Worm (Caenorhabditis elegans): ENCODE measurements around the gene sqst-1.

sqst-1 gene

DNA sequence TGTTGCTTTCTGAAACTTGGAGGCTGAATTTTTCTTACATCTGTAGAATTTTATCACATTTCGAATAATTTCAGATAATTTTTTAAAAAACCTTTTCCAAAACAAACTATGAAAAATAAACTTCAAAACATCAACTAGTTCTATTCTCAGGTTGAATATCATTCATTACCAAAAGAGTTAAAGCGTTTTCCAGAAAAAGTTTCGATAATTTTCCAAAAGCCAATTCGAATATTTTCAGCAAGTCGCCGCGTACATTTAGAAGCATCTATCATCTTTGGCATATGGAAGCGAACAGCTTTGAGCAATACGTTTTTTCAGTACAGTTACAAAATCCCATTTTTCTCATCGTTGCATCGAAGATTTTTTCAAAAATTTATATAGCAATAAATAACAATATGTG lies 2.8 kb downstream of the sqst-1 start (continued):
- peak; percentile 76 for TF ChIP-seq repo-1 (tag; optimal IDR thresholded peaks at IDR 0.05)

DNA sequence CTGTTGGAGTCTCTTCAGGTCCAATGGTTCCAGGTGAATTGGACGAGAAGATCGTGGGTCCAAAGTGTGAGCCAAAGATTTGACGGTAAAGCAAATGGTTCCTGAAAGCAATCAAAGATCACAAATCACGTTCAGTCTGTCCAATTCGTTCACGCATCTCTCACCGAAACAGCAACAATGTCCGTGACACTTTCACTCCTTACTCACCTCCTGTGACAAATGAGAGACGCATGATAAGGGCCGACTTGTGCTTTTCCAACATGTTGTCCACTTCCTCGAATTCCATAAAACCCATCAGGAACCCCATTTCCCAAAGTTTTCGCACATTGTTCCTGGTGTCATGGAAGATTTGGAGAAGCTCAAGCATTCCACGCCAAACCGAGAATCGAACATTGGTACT lies 6.3 kb downstream of the sqst-1 start:
- peak; percentile 76 for TF ChIP-seq nhr-80 (tag; optimal IDR thresholded peaks at IDR 0.05)
- no peak for TF ChIP-seq nhr-179 (tag; optimal IDR thresholded peaks at IDR 0.05)
- no peak for TF ChIP-seq hmg-1.2 (GFP tag; IDR thresholded peaks at IDR 0.05)

DNA sequence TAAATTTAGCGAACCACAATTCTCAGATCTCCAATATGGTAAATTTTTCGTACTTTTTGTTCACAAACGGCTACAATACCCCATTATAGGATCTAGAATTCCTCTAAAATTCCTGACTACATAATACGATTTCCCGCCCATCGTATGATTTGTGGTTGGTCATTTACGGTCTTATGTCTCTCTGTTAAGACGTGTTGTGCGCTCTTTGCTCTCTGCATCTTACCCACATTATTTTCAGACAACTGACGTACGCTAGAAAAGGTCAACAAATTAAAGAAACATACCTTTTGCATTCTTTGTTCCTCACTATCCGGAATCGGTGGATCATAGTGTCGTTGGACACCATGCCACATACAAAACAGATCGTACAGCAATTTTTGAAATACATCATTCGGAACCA lies 9.0 kb downstream of the sqst-1 start:
- TF ChIP-seq cebp-1 (GFP tag; IDR thresholded peaks at IDR 0.05) (no peak), cebp-1 (tag; optimal IDR thresholded peaks at IDR 0.05) (no peak), nhr-80 (tag; optimal IDR thresholded peaks at IDR 0.05) (peak; percentile 36)

DNA sequence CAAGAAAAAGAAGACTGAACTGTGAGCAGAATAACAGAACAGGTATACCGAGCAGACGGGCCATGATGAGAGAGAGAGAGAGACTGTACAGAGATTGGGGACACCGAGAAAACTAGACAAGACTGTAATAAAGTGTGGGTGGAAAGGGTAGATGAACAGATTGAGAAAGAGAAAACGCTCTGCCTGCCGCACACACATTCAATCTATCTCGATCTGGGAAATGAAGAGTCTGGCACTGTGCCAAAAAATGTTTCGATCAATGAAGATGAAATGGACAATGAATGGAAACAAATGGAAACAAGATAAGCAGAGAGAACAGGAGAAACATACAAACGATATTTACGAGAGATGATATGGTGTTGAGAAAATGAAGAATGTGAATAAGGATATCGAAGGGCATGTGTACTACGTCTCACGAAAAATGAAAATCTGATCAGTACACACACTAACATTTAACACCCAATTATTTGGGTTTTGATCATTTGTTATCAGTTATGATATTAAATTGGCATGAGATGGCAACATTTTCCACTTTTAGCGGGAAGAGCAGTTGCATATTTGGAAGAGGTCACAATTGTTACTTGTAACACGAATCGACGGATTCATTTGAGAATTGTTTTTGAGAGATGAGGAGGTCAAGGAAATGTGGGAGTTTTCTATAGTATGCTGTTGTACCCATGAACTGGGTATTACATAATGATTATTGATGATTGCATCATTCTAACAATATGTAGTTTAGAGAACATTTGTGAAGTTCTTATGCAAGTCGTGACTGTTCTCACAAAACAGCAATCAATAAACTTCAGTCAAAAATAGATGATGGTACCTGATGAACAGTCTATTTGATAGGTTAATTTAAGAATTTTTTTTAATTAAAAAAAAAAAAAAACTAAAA lies 11.0 kb downstream of the sqst-1 start:
- peak; percentile 50 for TF ChIP-seq nhr-80 (tag; optimal IDR thresholded peaks at IDR 0.05)
- no peak for TF ChIP-seq zim-3 (tag; optimal IDR thresholded peaks at IDR 0.05)

DNA sequence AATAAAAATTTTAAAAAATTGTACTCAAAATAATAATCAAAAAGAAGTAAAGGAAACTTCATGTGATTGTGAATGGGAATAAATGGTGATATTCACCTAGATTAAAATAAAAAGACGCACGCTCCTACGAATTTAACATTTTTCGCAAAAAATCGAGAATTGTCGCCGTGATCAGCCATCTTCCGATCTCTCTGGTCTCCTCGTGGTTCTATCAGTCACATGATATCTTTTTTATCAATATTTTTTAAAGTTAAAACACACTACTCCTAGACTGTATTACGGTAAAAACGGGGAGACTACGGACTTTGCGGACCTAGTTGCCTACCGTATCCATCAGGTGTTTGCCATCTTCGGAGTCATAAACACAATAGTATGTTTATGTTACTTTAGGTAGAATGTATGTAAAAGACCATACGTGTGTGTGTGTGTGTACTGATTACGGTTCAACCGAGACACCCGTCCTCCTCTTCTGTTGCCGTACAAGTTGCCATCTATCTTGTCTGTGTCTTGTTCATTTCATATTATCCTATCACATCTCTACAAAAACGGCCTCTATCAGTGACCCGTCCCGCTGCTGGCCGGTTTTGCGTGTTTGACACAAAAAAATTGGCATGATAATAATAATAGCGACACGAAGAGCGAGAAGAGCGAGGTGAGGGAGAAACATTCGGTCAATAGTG lies 12.6 kb downstream of the sqst-1 start, which contains the start of gene T12G3.2:
Gene T12G3.2 (minus strand): TSS at position 444 of the 680 bp plus-strand sequence.
- TF ChIP-seq tbp1 (GFP tag; optimal IDR thresholded peaks at IDR 0.05): peak; percentile 18
- peak; percentile 10 for TF ChIP-seq atf-7 (tag; optimal IDR thresholded peaks at IDR 0.05)
- peak; percentile 15 to 52 for TF ChIP-seq let-607 (tag; optimal IDR thresholded peaks at IDR 0.05)
- peak; percentile 44 for TF ChIP-seq ets-4 (GFP tag; optimal IDR thresholded peaks at IDR 0.05)
- no peak for TF ChIP-seq hsf-1 (GFP tag; IDR thresholded peaks at IDR 0.05)
- TF ChIP-seq dox-1 (GFP tag; IDR thresholded peaks at IDR 0.05): peak; percentile 74
- no peak for TF ChIP-seq Y79H2A.3 (GFP tag; conservative IDR thresholded peaks at IDR 0.05)
- TF ChIP-seq cebp-1 (GFP tag; IDR thresholded peaks at IDR 0.05): no peak
- peak; percentile 43 for TF ChIP-seq cebp-1 (tag; optimal IDR thresholded peaks at IDR 0.05)
- peak; percentile 98 for TF ChIP-seq nhr-80 (tag; optimal IDR thresholded peaks at IDR 0.05)

DNA sequence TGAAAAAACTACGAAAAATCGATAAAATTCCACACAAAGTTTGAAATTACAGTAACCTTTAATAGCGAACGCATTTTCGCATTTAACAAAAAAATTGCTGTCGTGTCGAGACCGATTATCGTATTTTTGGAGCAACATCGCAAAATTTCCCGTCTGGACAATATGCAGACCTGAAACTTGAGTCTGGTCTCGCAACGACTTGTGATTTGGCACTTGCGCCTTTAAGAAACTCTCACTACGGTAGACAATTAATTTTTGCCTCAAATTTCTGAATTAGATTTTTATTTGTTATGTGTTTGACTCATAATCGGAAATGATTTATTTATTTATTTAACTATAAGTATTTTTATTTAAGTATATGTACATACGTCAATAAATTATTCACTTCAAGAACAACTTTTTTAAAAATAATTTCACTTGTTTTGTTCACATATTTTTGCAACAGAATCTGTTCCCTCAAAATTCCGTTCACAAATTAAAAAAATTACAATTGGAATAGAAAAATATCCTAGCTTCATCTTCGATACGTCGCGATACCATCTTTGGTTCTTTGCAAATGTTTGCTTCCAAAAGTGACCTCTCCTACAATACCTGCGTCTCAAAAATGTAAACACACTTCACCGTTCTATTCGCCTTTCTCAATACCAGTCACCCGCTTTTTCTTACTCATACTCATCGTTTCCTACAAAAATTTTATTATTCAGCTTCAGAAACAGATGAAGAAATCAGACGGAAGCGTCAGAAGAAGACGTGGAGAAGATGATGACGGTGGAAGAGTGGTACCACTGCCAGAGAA lies 13.7 kb downstream of the sqst-1 start, which contains the start of gene T12G3.4:
Gene T12G3.4 (plus strand): TSS at position 705 of the 796 bp plus-strand sequence.
- TF ChIP-seq madf-6 (GFP tag; IDR thresholded peaks at IDR 0.05): peak; percentile 88
- no peak for TF ChIP-seq Y56A3A.18 (GFP tag; IDR thresholded peaks at IDR 0.05)
- TF ChIP-seq ceh-91 (GFP tag; IDR thresholded peaks at IDR 0.05): peak; percentile 64; the same call in 1 of the 2 replicates
- TF ChIP-seq madf-8 (GFP tag; conservative IDR thresholded peaks at IDR 0.05): peak; percentile 86
- peak; percentile 57 for TF ChIP-seq xnd-1 (tag; optimal IDR thresholded peaks at IDR 0.05)
- TF ChIP-seq F33H1.4 (GFP tag; IDR thresholded peaks at IDR 0.05): peak; percentile 72
- TF ChIP-seq lsl-1 (GFP tag; optimal IDR thresholded peaks at IDR 0.05): peak; percentile 58
- TF ChIP-seq dox-1 (GFP tag; IDR thresholded peaks at IDR 0.05): no peak
- TF ChIP-seq zfh-2 (GFP tag; conservative IDR thresholded peaks at IDR 0.05): no peak
